Worm (Caenorhabditis elegans): ENCODE results near the gene C33B4.5.

DNA sequence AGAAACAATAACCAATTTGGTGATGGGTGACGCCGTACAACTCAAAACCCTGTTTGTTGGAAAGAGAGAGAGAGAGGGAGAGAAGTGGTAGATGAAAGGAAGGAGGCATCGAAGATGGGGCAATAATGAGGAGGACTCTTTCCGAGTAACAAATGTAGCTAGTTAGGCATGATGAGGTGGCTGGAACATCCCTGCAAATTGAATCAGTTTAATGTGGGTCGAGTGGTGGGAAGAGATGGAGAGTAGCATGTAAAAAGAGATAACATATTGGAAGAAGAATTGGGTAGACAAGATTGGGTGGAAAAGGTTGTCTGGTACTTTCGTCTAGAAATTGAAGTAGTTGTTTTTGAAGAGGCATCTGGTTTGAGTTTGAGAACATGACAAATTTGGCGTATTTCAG lies 13.1 kb downstream of the C33B4.5 start:
- TF ChIP-seq unc-39 (tag; optimal IDR thresholded peaks at IDR 0.05), result no peak
- TF ChIP-seq pqm-1 (tag; optimal IDR thresholded peaks at IDR 0.05), result no peak
- TF ChIP-seq unc-62 (GFP tag; optimal IDR thresholded peaks at IDR 0.05), result no peak
- no peak for TF ChIP-seq lin-39 (tag; optimal IDR thresholded peaks at IDR 0.05)
